Fruit fly (Drosophila melanogaster) whole organism, prepupa: ENCODE results near the gene Nedd4.

Experiments used
- CG11294 ChIP-seq: fragments of 200-800 bp; sonication (Bioruptor generic); IDR thresholded peaks from 2 replicates; pipeline ENCODE4 v1.3.6; 2022; ENCODE audit warnings: missing biosample characterization, missing genetic modification characterization
- CG11902 ChIP-seq: fragments of 200-800 bp; sonication (Bioruptor generic); optimal IDR thresholded peaks from 3 replicates; lab custom pipeline; 2016; ENCODE audit warnings: missing biosample characterization, missing genetic modification characterization
- Eip78C ChIP-seq: fragments of 200-800 bp; sonication (Bioruptor generic); peaks from one replicate; lab custom pipeline; 2016; ENCODE audit warnings: missing biosample characterization, missing genetic modification characterization
- OdsH ChIP-seq: fragments of 200-800 bp; sonication (Bioruptor generic); optimal IDR thresholded peaks from 3 replicates; lab custom pipeline; 2016; ENCODE audit warnings: missing biosample characterization, missing genetic modification characterization
- Sox102F ChIP-seq: fragments of 200-800 bp; sonication (Bioruptor generic); optimal IDR thresholded peaks from 2 replicates; lab custom pipeline; 2016; ENCODE audit warnings: missing biosample characterization, mild to moderate bottlenecking, missing genetic modification characterization
- fd59A ChIP-seq: fragments of 200-800 bp; sonication (Bioruptor generic); optimal IDR thresholded peaks from 2 replicates; lab custom pipeline; 2017; ENCODE audit warnings: missing biosample characterization, mild to moderate bottlenecking, missing genetic modification characterization, missing genetic modification reagents
- fkh ChIP-seq: fragments of 200-800 bp; sonication (Bioruptor generic); optimal IDR thresholded peaks from 3 replicates; lab custom pipeline; 2017; ENCODE audit warnings: missing biosample characterization, mild to moderate bottlenecking, missing genetic modification characterization, moderate library complexity
- topi ChIP-seq: fragments of 200-800 bp; sonication (Bioruptor generic); optimal IDR thresholded peaks from 3 replicates; lab custom pipeline; 2016; ENCODE audit warnings: missing biosample characterization, missing genetic modification characterization

DNA sequence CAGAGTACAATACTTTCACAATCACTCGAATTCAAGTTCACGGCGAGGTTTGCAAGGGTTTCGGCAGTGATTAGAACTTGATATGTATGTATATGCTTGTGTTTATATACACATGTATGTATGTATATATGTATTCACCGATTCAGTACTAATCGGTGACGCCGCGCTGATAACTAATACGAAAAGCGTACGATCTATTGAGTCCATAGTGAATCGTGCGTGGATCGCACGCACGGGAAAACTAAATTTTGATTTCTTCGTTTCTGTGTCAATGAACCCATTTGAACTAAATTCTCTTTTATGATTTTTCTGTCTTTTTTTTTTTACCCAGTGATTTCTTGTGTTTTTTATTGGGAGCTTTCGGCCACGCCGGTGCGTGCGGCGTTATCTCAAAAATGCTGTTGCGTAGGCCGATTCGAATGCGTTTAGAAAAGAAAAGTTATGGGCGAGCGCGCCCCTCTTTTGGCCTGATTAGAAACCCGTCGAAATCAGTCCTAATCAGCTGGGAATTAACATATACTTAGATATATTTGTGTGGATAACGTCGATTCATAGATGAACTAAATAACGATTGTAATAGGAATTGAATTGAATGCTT is 36.0 kb upstream of the Nedd4 start:
- TF ChIP-seq CG11294 (GFP tag; lab: Robert Waterston, UW) (no peak), CG11902 (GFP tag; lab: Kevin White, UChicago) (no peak), fd59A (no peak), Eip78C (GFP tag; lab: Kevin White, UChicago) (no peak), topi (no peak), OdsH (no peak), fkh (GFP tag; lab: Kevin White, UChicago) (peak; percentile 12), Sox102F (GFP tag; lab: Kevin White, UChicago) (no peak)
